Worm (Caenorhabditis elegans): ENCODE results near the gene srh-298.

srh-298 gene

ce11 chrV:17784363-17784762 lies 34.3 kb upstream of the srh-298 start:
- TF ChIP-seq egl-27 (tag; optimal IDR thresholded peaks at IDR 0.05) (no peak), R02D3.7 (tag; optimal IDR thresholded peaks at IDR 0.05) (no peak), pqm-1 (tag; optimal IDR thresholded peaks at IDR 0.05) (no peak), nhr-23 (tag; optimal IDR thresholded peaks at IDR 0.05) (no peak), elt-3 (tag; optimal IDR thresholded peaks at IDR 0.05) (no peak), lin-39 (tag; optimal IDR thresholded peaks at IDR 0.05) (no peak), pha-4 (tag; optimal IDR thresholded peaks at IDR 0.05) (no peak), fkh-2 (tag; optimal IDR thresholded peaks at IDR 0.05) (no peak), ceh-16 (tag; optimal IDR thresholded peaks at IDR 0.05) (no peak), ceh-82 (tag; optimal IDR thresholded peaks at IDR 0.05) (no peak), sea-2 (GFP tag; optimal IDR thresholded peaks at IDR 0.05) (no peak), nhr-11 (tag; optimal IDR thresholded peaks at IDR 0.05) (no peak), fos-1 (tag; optimal IDR thresholded peaks at IDR 0.05) (no peak), tbx-2 (tag; optimal IDR thresholded peaks at IDR 0.05) (no peak), snpc-4 (tag; optimal IDR thresholded peaks at IDR 0.05) (no peak), eor-1 (tag; optimal IDR thresholded peaks at IDR 0.05) (no peak), egl-5 (tag; optimal IDR thresholded peaks at IDR 0.05) (no peak), nhr-43 (tag; optimal IDR thresholded peaks at IDR 0.05; ENCODE audit: poor library complexity, severe bottlenecking) (no peak), fkh-10 (GFP tag; optimal IDR thresholded peaks at IDR 0.05) (no peak)

ce11 chrV:17790191-17790590 lies 28.5 kb upstream of the srh-298 start, which contains the start of gene srh-290:
TSS of gene srh-290 (plus strand) at chrV:17790491.
- TF ChIP-seq aly-2 (tag; optimal IDR thresholded peaks at IDR 0.05) (no peak), lsy-12 (tag; optimal IDR thresholded peaks at IDR 0.05) (no peak), nhr-23 (tag; optimal IDR thresholded peaks at IDR 0.05) (no peak), mdl-1 (tag; optimal IDR thresholded peaks at IDR 0.05) (no peak)

- TF ChIP-seq unc-62 (GFP tag; optimal IDR thresholded peaks at IDR 0.05) (no peak), elt-3 (tag; optimal IDR thresholded peaks at IDR 0.05) (no peak)
Measured at ce11 chrV:17793986-17794385, 24.7 kb upstream of the srh-298 start, which contains the start of gene srh-289. TSS of gene srh-289 (minus strand) at chrV:17794086.

ce11 chrV:17795655-17796054 lies 23.0 kb upstream of the srh-298 start, which contains the start of gene srh-288:
TSS of gene srh-288 (minus strand) at chrV:17795755.
- TF ChIP-seq nhr-23 (tag; optimal IDR thresholded peaks at IDR 0.05) = no peak
- TF ChIP-seq pqm-1 (tag; optimal IDR thresholded peaks at IDR 0.05) = no peak
- TF ChIP-seq elt-3 (tag; optimal IDR thresholded peaks at IDR 0.05) = no peak
- TF ChIP-seq nhr-28 (tag; optimal IDR thresholded peaks at IDR 0.05) = no peak
- no peak for TF ChIP-seq ZK546.5 (tag; optimal IDR thresholded peaks at IDR 0.05)
- TF ChIP-seq skn-1 (tag; optimal IDR thresholded peaks at IDR 0.05) = no peak
- TF ChIP-seq zag-1 (tag; optimal IDR thresholded peaks at IDR 0.05) = no peak
- TF ChIP-seq aly-2 (tag; optimal IDR thresholded peaks at IDR 0.05) = no peak
- TF ChIP-seq mml-1 (tag; optimal IDR thresholded peaks at IDR 0.05) = no peak
- TF ChIP-seq ztf-11 (tag; optimal IDR thresholded peaks at IDR 0.05) = no peak
- TF ChIP-seq egl-27 (tag; optimal IDR thresholded peaks at IDR 0.05) = no peak
- TF ChIP-seq fos-1 (tag; optimal IDR thresholded peaks at IDR 0.05) = no peak
- no peak for TF ChIP-seq ceh-16 (tag; optimal IDR thresholded peaks at IDR 0.05)
- TF ChIP-seq ama-1 (optimal IDR thresholded peaks at IDR 0.05) = no peak
- no peak for TF ChIP-seq nfya-1 (tag; optimal IDR thresholded peaks at IDR 0.05; ENCODE audit: insufficient read depth)
- TF ChIP-seq sea-2 (GFP tag; optimal IDR thresholded peaks at IDR 0.05) = no peak
- TF ChIP-seq pha-4 (tag; optimal IDR thresholded peaks at IDR 0.05) = no peak
- no peak for TF ChIP-seq eor-1 (tag; optimal IDR thresholded peaks at IDR 0.05)
- TF ChIP-seq egl-5 (tag; optimal IDR thresholded peaks at IDR 0.05) = no peak
- no peak for TF ChIP-seq ztf-4 (tag; optimal IDR thresholded peaks at IDR 0.05)

- TF ChIP-seq sea-2 (GFP tag; optimal IDR thresholded peaks at IDR 0.05) (no peak), ceh-28 (tag; optimal IDR thresholded peaks at IDR 0.05) (no peak), snpc-4 (tag; optimal IDR thresholded peaks at IDR 0.05) (no peak), pqm-1 (tag; optimal IDR thresholded peaks at IDR 0.05) (no peak), nhr-76 (tag; optimal IDR thresholded peaks at IDR 0.05) (no peak), ceh-9 (tag; optimal IDR thresholded peaks at IDR 0.05) (no peak)
Measured at ce11 chrV:17798789-17799188, 19.9 kb upstream of the srh-298 start, which contains the start of gene srx-18. TSS of gene srx-18 (minus strand) at chrV:17798889.

All from whole organism, L3 larva.